Fruit fly (Drosophila melanogaster) whole organism, embryonic: ENCODE results near the gene Scgalpha.

Source experiments
- Awh ChIP-seq: fragments of 200-800 bp; sonication (Bioruptor generic); IDR thresholded peaks from 2 replicates; pipeline ENCODE4, ENCODE4 v1.3.6; 2022; ENCODE audit warnings: missing biosample characterization, missing genetic modification characterization
- BEAF-32 ChIP-seq: fragments of 200-800 bp; sonication (Bioruptor generic); optimal IDR thresholded peaks from 3 replicates; lab custom pipeline; 2017; ENCODE audit warnings: missing biosample characterization, missing genetic modification characterization, mild to moderate bottlenecking, moderate library complexity, missing genetic modification reagents
- Bgb ChIP-seq: fragments of 200-800 bp; sonication (Bioruptor generic); IDR thresholded peaks from 2 replicates; pipeline ENCODE4 v1.3.6; 2022; ENCODE audit warnings: missing biosample characterization, missing genetic modification characterization; ENCODE audit not compliant: partially characterized antibody
- CG12659 ChIP-seq: fragments of 200-800 bp; sonication (Bioruptor generic); optimal IDR thresholded peaks from 3 replicates; lab custom pipeline; 2017; ENCODE audit warnings: mild to moderate bottlenecking, missing biosample characterization, missing genetic modification reagents, missing genetic modification characterization
- CG13287 ChIP-seq: fragments of 200-800 bp; sonication (Bioruptor generic); IDR thresholded peaks from 2 replicates; pipeline ENCODE4 v1.3.6; 2022; ENCODE audit warnings: missing biosample characterization, missing genetic modification characterization; ENCODE audit not compliant: partially characterized antibody
- CG15011 ChIP-seq: fragments of 200-800 bp; sonication (Bioruptor generic); optimal IDR thresholded peaks from 3 replicates; lab custom pipeline; 2018; ENCODE audit warnings: missing biosample characterization, mild to moderate bottlenecking, missing genetic modification characterization
- CG15479 ChIP-seq: fragments of 200-800 bp; sonication (Bioruptor generic); optimal IDR thresholded peaks from 3 replicates; lab custom pipeline; 2019; ENCODE audit warnings: missing biosample characterization, mild to moderate bottlenecking, missing genetic modification characterization, moderate library complexity
- CG15514 ChIP-seq: fragments of 200-800 bp; sonication (Bioruptor generic); optimal IDR thresholded peaks from 3 replicates; lab custom pipeline; 2017; ENCODE audit warnings: missing biosample characterization, missing genetic modification characterization, mild to moderate bottlenecking, moderate library complexity, missing genetic modification reagents
- CG15696 ChIP-seq: fragments of 200-800 bp; sonication (Bioruptor generic); optimal IDR thresholded peaks from 2 replicates; lab custom pipeline; 2019; ENCODE audit warnings: missing biosample characterization, mild to moderate bottlenecking, missing genetic modification characterization, moderate library complexity
- CG16813 ChIP-seq: fragments of 200-800 bp; sonication (Bioruptor generic); IDR thresholded peaks from 3 replicates; pipeline ENCODE4 v1.3.6; 2022; ENCODE audit warnings: missing biosample characterization, missing genetic modification characterization; ENCODE audit not compliant: partially characterized antibody
- CG17328 ChIP-seq: fragments of 200-800 bp; sonication (Bioruptor generic); IDR thresholded peaks from 2 replicates; pipeline ENCODE4 v1.3.6; 2022; ENCODE audit warnings: missing biosample characterization, missing genetic modification characterization
- CG17612 ChIP-seq: fragments of 200-800 bp; sonication (Bioruptor generic); IDR thresholded peaks from 2 replicates; pipeline ENCODE4 v1.3.6; 2022; ENCODE audit warnings: missing biosample characterization, missing genetic modification characterization
- CG1832 ChIP-seq: fragments of 200-800 bp; sonication (Bioruptor generic); optimal IDR thresholded peaks from 2 replicates; lab custom pipeline; 2017; ENCODE audit warnings: missing biosample characterization, mild to moderate bottlenecking, missing genetic modification characterization, inconsistent platforms
- CG2116 ChIP-seq: fragments of 200-800 bp; sonication (Bioruptor generic); optimal IDR thresholded peaks from 3 replicates; lab custom pipeline; 2018; ENCODE audit warnings: missing biosample characterization, mild to moderate bottlenecking, missing genetic modification characterization
- CG2129 ChIP-seq: fragments of 200-800 bp; sonication (Bioruptor generic); IDR thresholded peaks from 2 replicates; pipeline ENCODE4 v1.3.6; 2022; ENCODE audit warnings: missing biosample characterization, missing genetic modification characterization; ENCODE audit not compliant: partially characterized antibody
- CG31388 ChIP-seq: fragments of 200-800 bp; sonication (Bioruptor generic); optimal IDR thresholded peaks from 2 replicates; lab custom pipeline; 2016; ENCODE audit warnings: missing biosample characterization, missing genetic modification characterization
- CG5953 ChIP-seq: fragments of 200-800 bp; sonication (Bioruptor generic); IDR thresholded peaks from 2 replicates; pipeline ENCODE4 v1.3.6; 2022; ENCODE audit warnings: missing biosample characterization, missing genetic modification characterization
- CG6683 ChIP-seq: fragments of 200-800 bp; sonication (Bioruptor generic); optimal IDR thresholded peaks from 2 replicates; lab custom pipeline; 2017; ENCODE audit warnings: missing biosample characterization, mild to moderate bottlenecking, missing genetic modification characterization, missing genetic modification reagents
- CG6791 ChIP-seq: fragments of 200-800 bp; sonication (Bioruptor generic); IDR thresholded peaks from 3 replicates; pipeline ENCODE4 v1.3.6; 2022; ENCODE audit warnings: missing biosample characterization, missing genetic modification characterization; ENCODE audit not compliant: partially characterized antibody
- Dfd ChIP-seq, 2 experiments: fragments of >200 bp; optimal IDR thresholded peaks; 2 replicates each; lab custom pipeline; 2017; ENCODE audit warnings: missing biosample characterization in 2 of 2, missing genetic modification characterization in 2 of 2
- Dll ChIP-seq: fragments of 200-800 bp; sonication (Bioruptor generic); IDR thresholded peaks from 4 replicates; pipeline ENCODE4 v1.3.6; 2022; ENCODE audit warnings: missing biosample characterization, missing genetic modification characterization; ENCODE audit not compliant: partially characterized antibody
- Elba2 ChIP-seq: fragments of 200-800 bp; sonication (Bioruptor generic); optimal IDR thresholded peaks from 3 replicates; lab custom pipeline; 2016; ENCODE audit warnings: missing biosample characterization, missing genetic modification characterization
- Ets65A ChIP-seq: fragments of 200-800 bp; sonication (Bioruptor generic); peaks from one replicate; lab custom pipeline; 2016; ENCODE audit warnings: missing biosample characterization, missing genetic modification characterization
- HLH3B ChIP-seq: fragments of 200-800 bp; sonication (Bioruptor generic); IDR thresholded peaks from 2 replicates; pipeline ENCODE4 v1.3.6; 2022; ENCODE audit warnings: missing biosample characterization, missing genetic modification characterization
- MBD-R2 ChIP-seq: fragments of 200-800 bp; sonication (Bioruptor generic); IDR thresholded peaks from 2 replicates; pipeline ENCODE4 v1.3.6; 2022; ENCODE audit warnings: missing biosample characterization, missing genetic modification characterization
- Opbp ChIP-seq: fragments of 200-800 bp; sonication (Bioruptor generic); IDR thresholded peaks from 3 replicates; pipeline ENCODE4 v1.3.6; 2022; ENCODE audit warnings: missing biosample characterization, missing genetic modification characterization; ENCODE audit not compliant: partially characterized antibody
- Ravus ChIP-seq: fragments of 200-800 bp; sonication (Bioruptor generic); IDR thresholded peaks from 2 replicates; pipeline ENCODE4 v1.3.6; 2022; ENCODE audit warnings: missing biosample characterization, missing genetic modification characterization
- Rx ChIP-seq: fragments of 200-800 bp; sonication (Bioruptor generic); IDR thresholded peaks from 2 replicates; pipeline ENCODE4 v1.3.6; 2022; ENCODE audit warnings: missing biosample characterization, missing genetic modification characterization
- Trl ChIP-seq, 3 experiments: fragments of >200 bp in 2 of 3; fragments of 200-800 bp in 1 of 3; sonication (Bioruptor generic) in 1 of 3; optimal IDR thresholded peaks; 2 replicates in 1 of 3; 3 replicates in 2 of 3; lab custom pipeline; 2016 to 2017; ENCODE audit warnings: missing biosample characterization in 1 of 3, missing genetic modification characterization in 1 of 3
- Xbp1 ChIP-seq: fragments of 200-800 bp; sonication (Bioruptor generic); optimal IDR thresholded peaks from 3 replicates; lab custom pipeline; 2016; ENCODE audit warnings: missing biosample characterization, mild to moderate bottlenecking, missing genetic modification characterization
- YL-1 ChIP-seq: fragments of 200-800 bp; sonication (Bioruptor generic); optimal IDR thresholded peaks from 3 replicates; lab custom pipeline; 2017; ENCODE audit warnings: missing biosample characterization, mild to moderate bottlenecking, missing genetic modification characterization
- ara ChIP-seq: fragments of 200-800 bp; sonication (Bioruptor generic); IDR thresholded peaks from 2 replicates; pipeline ENCODE4 v1.3.6; 2022; ENCODE audit warnings: missing biosample characterization, missing genetic modification characterization
- chinmo ChIP-seq: fragments of 200-800 bp; sonication (Bioruptor generic); IDR thresholded peaks from 4 replicates; pipeline ENCODE4 v1.3.6; 2022; ENCODE audit warnings: missing biosample characterization, missing genetic modification characterization; ENCODE audit not compliant: partially characterized antibody
- ci ChIP-seq: fragments of 200-800 bp; sonication (Bioruptor generic); IDR thresholded peaks from 3 replicates; pipeline ENCODE4 v1.3.6; 2022; ENCODE audit warnings: missing biosample characterization, missing genetic modification characterization
- da ChIP-seq: fragments of 200-800 bp; sonication (Bioruptor generic); optimal IDR thresholded peaks from 2 replicates; lab custom pipeline; 2016; ENCODE audit warnings: missing biosample characterization, missing genetic modification characterization
- dm ChIP-seq: fragments of 200-800 bp; sonication (Bioruptor generic); optimal IDR thresholded peaks from 3 replicates; lab custom pipeline; 2016; ENCODE audit warnings: missing biosample characterization, missing genetic modification characterization
- ems ChIP-seq: fragments of 200-800 bp; sonication (Bioruptor generic); optimal IDR thresholded peaks from 3 replicates; lab custom pipeline; 2016; ENCODE audit warnings: missing biosample characterization, missing genetic modification characterization
- ham ChIP-seq: fragments of 200-800 bp; sonication (Bioruptor generic); IDR thresholded peaks from 2 replicates; pipeline ENCODE4 v1.3.6; 2022; ENCODE audit warnings: missing biosample characterization, missing genetic modification characterization
- hth ChIP-seq: fragments of >200 bp; optimal IDR thresholded peaks from 2 replicates; lab custom pipeline; 2017; ENCODE audit warnings: inconsistent platforms
- insv ChIP-seq, 2 experiments: fragments of 200-800 bp; sonication (Bioruptor generic); optimal IDR thresholded peaks; 3 replicates each; lab custom pipeline; 2016 to 2018; ENCODE audit warnings: missing biosample characterization in 2 of 2, missing genetic modification characterization in 2 of 2
- nerfin-2 ChIP-seq: fragments of 200-800 bp; sonication (Bioruptor generic); IDR thresholded peaks from 2 replicates; pipeline ENCODE4 v1.3.6; 2022; ENCODE audit warnings: missing biosample characterization, missing genetic modification characterization; ENCODE audit not compliant: partially characterized antibody
- phol ChIP-seq: fragments of 200-800 bp; sonication (Bioruptor generic); optimal IDR thresholded peaks from 3 replicates; lab custom pipeline; 2018; ENCODE audit warnings: missing biosample characterization, mild to moderate bottlenecking, missing genetic modification characterization, moderate library complexity
- sens ChIP-seq: fragments of 200-800 bp; sonication (Bioruptor generic); peaks from one replicate; lab custom pipeline; 2016; ENCODE audit warnings: missing biosample characterization, missing genetic modification characterization
- slou ChIP-seq: fragments of 200-800 bp; sonication (Bioruptor generic); optimal IDR thresholded peaks from 3 replicates; lab custom pipeline; 2016; ENCODE audit warnings: missing biosample characterization, missing genetic modification characterization
- sna ChIP-seq: fragments of 200-800 bp; sonication (Bioruptor generic); IDR thresholded peaks from 2 replicates; pipeline ENCODE4 v1.3.6; 2022; ENCODE audit warnings: missing biosample characterization, missing genetic modification characterization; ENCODE audit not compliant: partially characterized antibody
- sob ChIP-seq: fragments of 200-800 bp; sonication (Bioruptor generic); IDR thresholded peaks from 2 replicates; pipeline ENCODE4 v1.3.6; 2022; ENCODE audit warnings: missing biosample characterization, missing genetic modification characterization
- sr ChIP-seq: fragments of 200-800 bp; sonication (Bioruptor generic); IDR thresholded peaks from 3 replicates; pipeline ENCODE4 v1.3.6; 2022; ENCODE audit warnings: missing biosample characterization, missing genetic modification characterization
- unc-4 ChIP-seq: fragments of 200-800 bp; sonication (Bioruptor generic); IDR thresholded peaks from 2 replicates; pipeline ENCODE4 v1.3.6; 2022; ENCODE audit warnings: missing biosample characterization, missing genetic modification characterization; ENCODE audit not compliant: partially characterized antibody

Gene Scgalpha

dm6 chr2L:8304635-8305034 is 1.4 kb downstream of the Scgalpha start:
- TF ChIP-seq hth (lab: Kevin White, UChicago) (no peak), Ravus (GFP tag; lab: Robert Waterston, UW) (no peak), CG6683 (GFP tag; lab: Kevin White, UChicago) (no peak), HLH3B (GFP tag; lab: Robert Waterston, UW) (0 out of 2 replicates have a peak, but pooled peaks have one; percentile 16), ara (GFP tag; lab: Robert Waterston, UW) (no peak), ems (GFP tag; lab: Kevin White, UChicago) (no peak), Trl (optimal IDR thresholded peaks at IDR 0.05; lab: Kevin White, UChicago) (no peak), Trl (GFP tag; optimal IDR thresholded peaks at IDR 0.05; lab: Kevin White, UChicago) (no peak), CG12659 (GFP tag; lab: Kevin White, UChicago) (no peak), Ets65A (GFP tag; lab: Kevin White, UChicago) (no peak), Elba2 (GFP tag; lab: Kevin White, UChicago) (peak; percentile 96), phol (tag; lab: Kevin White, UChicago) (no peak), CG15011 (GFP tag; lab: Kevin White, UChicago) (no peak), insv (GFP tag; optimal IDR thresholded peaks at IDR 0.05; lab: Kevin White, UChicago) (peak in 1 of 2 experiments; percentile 90), sens (GFP tag; lab: Kevin White, UChicago) (peak; percentile 32)

- TF ChIP-seq Bgb (GFP tag; lab: Robert Waterston, UW) (peak; percentile 92), CG31388 (GFP tag; lab: Kevin White, UChicago) (no peak), Rx (GFP tag; lab: Robert Waterston, UW) (no peak), da (GFP tag; lab: Kevin White, UChicago) (no peak), MBD-R2 (peak; percentile 72), CG2116 (GFP tag; lab: Kevin White, UChicago) (peak; percentile 76), CG15479 (GFP tag; lab: Kevin White, UChicago) (no peak), sna (GFP tag; lab: Robert Waterston, UW) (peak; percentile 82), YL-1 (peak; percentile 38), BEAF-32 (GFP tag; lab: Kevin White, UChicago) (peak; percentile 80), Xbp1 (no peak), chinmo (GFP tag; lab: Robert Waterston, UW) (peak; percentile 78; the same call in 2 of the 4 replicates), slou (GFP tag; lab: Kevin White, UChicago) (no peak), CG2129 (GFP tag; lab: Robert Waterston, UW) (peak; percentile 79), CG15514 (GFP tag; lab: Kevin White, UChicago) (peak; percentile 54), CG15696 (tag; lab: Kevin White, UChicago) (no peak), Dfd (GFP tag; optimal IDR thresholded peaks at IDR 0.05; lab: Kevin White, UChicago) (no peak), CG17612 (GFP tag; lab: Robert Waterston, UW) (no peak), CG6791 (GFP tag; lab: Robert Waterston, UW) (peak; percentile 93), Opbp (GFP tag; lab: Robert Waterston, UW) (peak; percentile 91), CG17328 (GFP tag; lab: Robert Waterston, UW) (no peak), sr (GFP tag; lab: Robert Waterston, UW) (no peak), ham (GFP tag; lab: Robert Waterston, UW) (no peak), Trl (optimal IDR thresholded peaks at IDR 0.05; lab: Kevin White, UChicago) (no peak), Trl (GFP tag; optimal IDR thresholded peaks at IDR 0.05; lab: Kevin White, UChicago) (no peak), Awh (GFP tag; lab: Robert Waterston, UW) (no peak), dm (GFP tag; lab: Kevin White, UChicago) (no peak), CG13287 (GFP tag; lab: Robert Waterston, UW) (peak; percentile 95), unc-4 (GFP tag; lab: Robert Waterston, UW) (peak; percentile 95), CG1832 (GFP tag; lab: Kevin White, UChicago) (no peak), CG5953 (GFP tag; lab: Robert Waterston, UW) (no peak), CG16813 (GFP tag; lab: Robert Waterston, UW) (peak; percentile 82), sob (no peak), Dll (GFP tag; lab: Robert Waterston, UW) (peak; percentile 91), nerfin-2 (GFP tag; lab: Robert Waterston, UW) (peak; percentile 78), ci (GFP tag; lab: Robert Waterston, UW) (no peak)
Measured at dm6 chr2L:8305409-8305808, 2.2 kb downstream of the Scgalpha start, which contains the start of gene CG7840. CG7840 (plus strand) TSS chr2L:8305586.
